Fruit fly (Drosophila melanogaster): ENCODE results near the gene Hsp23.

Hsp23 gene

dm6 chr3L:9422636-9423419, 41.1 kb downstream of the Hsp23 start, which contains the start of gene aay (continued):
- peak; percentile 96 for TF ChIP-seq btn (GFP tag; optimal IDR thresholded peaks at IDR 0.05)
- TF ChIP-seq unc-4 (GFP tag; IDR thresholded peaks at IDR 0.05; ENCODE audit: partially characterized antibody) = peak; percentile 34; the same call in 1 of the 2 replicates
- peak; percentile 98 for TF ChIP-seq tgo (GFP tag; IDR thresholded peaks at IDR 0.05)
- TF ChIP-seq en (GFP tag; optimal IDR thresholded peaks at IDR 0.05) = peak; percentile 94
- peak; percentile 97 for TF ChIP-seq Nf-YA (GFP tag; IDR thresholded peaks at IDR 0.05)
- TF ChIP-seq CHES-1-like (GFP tag; optimal IDR thresholded peaks at IDR 0.05) = peak; percentile 97
- peak; percentile 91 for TF ChIP-seq Taf1 (GFP tag; IDR thresholded peaks at IDR 0.05)
- peak; percentile 92 for TF ChIP-seq CG10274 (GFP tag; optimal IDR thresholded peaks at IDR 0.05)
- TF ChIP-seq CG3995 (GFP tag; optimal IDR thresholded peaks at IDR 0.05) = peak; percentile 82
- TF ChIP-seq CG1832 (GFP tag; optimal IDR thresholded peaks at IDR 0.05) = no peak
- TF ChIP-seq zen2 (GFP tag; IDR thresholded peaks at IDR 0.05; ENCODE audit: partially characterized antibody) = no peak
- peak; percentile 99 for TF ChIP-seq org-1 (GFP tag; optimal IDR thresholded peaks at IDR 0.05)
- TF ChIP-seq ab (GFP tag; optimal IDR thresholded peaks at IDR 0.05) = peak; percentile 82
- TF ChIP-seq CG1603 (tag; optimal IDR thresholded peaks at IDR 0.05) = peak; percentile 97
- peak; percentile 93 for TF ChIP-seq cas (GFP tag; IDR thresholded peaks at IDR 0.05)
- peak; percentile 99 for TF ChIP-seq CG2875 (GFP tag; optimal IDR thresholded peaks at IDR 0.05)
- peak; percentile 92 for TF ChIP-seq NFAT (GFP tag; IDR thresholded peaks at IDR 0.05)
- TF ChIP-seq crp (GFP tag; optimal IDR thresholded peaks at IDR 0.05) = peak in 1 of 2 experiments; percentile 75
- peak; percentile 95 for TF ChIP-seq MTF-1 (GFP tag; optimal IDR thresholded peaks at IDR 0.05; ENCODE audit: borderline replicate concordance)
- peak; percentile 99 for TF ChIP-seq CG31441 (GFP tag; IDR thresholded peaks at IDR 0.05)
- peak; percentile 76 for TF ChIP-seq HmgD (GFP tag; optimal IDR thresholded peaks at IDR 0.05)
- peak; percentile 99 for TF ChIP-seq Atf6 (GFP tag; IDR thresholded peaks at IDR 0.05)
- TF ChIP-seq NK7.1 (GFP tag; optimal IDR thresholded peaks at IDR 0.05) = peak; percentile 97
- peak; percentile 94 for TF ChIP-seq emc (GFP tag; optimal IDR thresholded peaks at IDR 0.05)
- TF ChIP-seq CG7839 (tag; optimal IDR thresholded peaks at IDR 0.05) = peak; percentile 99
- TF ChIP-seq slou (GFP tag; optimal IDR thresholded peaks at IDR 0.05) = peak; percentile 96
- TF ChIP-seq crc (GFP tag; optimal IDR thresholded peaks at IDR 0.05) = peak; percentile 94
- peak; percentile 96 for TF ChIP-seq zfh2 (GFP tag; optimal IDR thresholded peaks at IDR 0.05)
- peak; percentile 90 for TF ChIP-seq CG43689 (GFP tag; IDR thresholded peaks at IDR 0.05)
- TF ChIP-seq CG1647 (GFP tag; optimal IDR thresholded peaks at IDR 0.05) = peak; percentile 98
- TF ChIP-seq gem (tag; optimal IDR thresholded peaks at IDR 0.05) = peak; percentile 100
- TF ChIP-seq bcd (GFP tag; optimal IDR thresholded peaks at IDR 0.05) = peak; percentile 99
- TF ChIP-seq Dfd (GFP tag; optimal IDR thresholded peaks at IDR 0.05) = peak in 1 of 2 experiments; percentile 86
- TF ChIP-seq CG9876 (GFP tag; optimal IDR thresholded peaks at IDR 0.05) = peak; percentile 91
- no peak for TF ChIP-seq nerfin-2 (GFP tag; IDR thresholded peaks at IDR 0.05; ENCODE audit: partially characterized antibody)
- TF ChIP-seq zf30C (GFP tag; optimal IDR thresholded peaks at IDR 0.05) = peak; percentile 100
- TF ChIP-seq CG17328 (GFP tag; IDR thresholded peaks at IDR 0.05) = peak; percentile 99
- peak; percentile 91 for TF ChIP-seq CG11560 (tag; IDR thresholded peaks at IDR 0.05)
- TF ChIP-seq ssp (GFP tag; IDR thresholded peaks at IDR 0.05) = peak; percentile 92
- no peak for TF ChIP-seq ato (GFP tag; IDR thresholded peaks at IDR 0.05; ENCODE audit: partially characterized antibody)
- peak; percentile 100 for TF ChIP-seq Med (GFP tag)
- peak; percentile 100 for TF ChIP-seq grn (GFP tag; optimal IDR thresholded peaks at IDR 0.05)
- TF ChIP-seq Asciz (GFP tag; optimal IDR thresholded peaks at IDR 0.05) = peak; percentile 99
- TF ChIP-seq Mrtf (GFP tag; IDR thresholded peaks at IDR 0.05) = peak; percentile 97
- TF ChIP-seq Dp (GFP tag; optimal IDR thresholded peaks at IDR 0.05) = peak; percentile 21

All from whole organism, embryonic.